Worm (Caenorhabditis elegans) whole organism, L2 larva: Measurements from ENCODE around the gene cex-2.

Source experiments
- aly-2 ChIP-seq: fragments of 150-350 bp; optimal IDR thresholded peaks from 2 replicates; lab custom pipeline; 2014; ENCODE audit warnings: missing biosample characterization, missing genetic modification characterization
- ceh-16 ChIP-seq: fragments of 150-350 bp; optimal IDR thresholded peaks from 2 replicates; lab custom pipeline; 2014; ENCODE audit warnings: missing biosample characterization, missing genetic modification characterization
- egl-27 ChIP-seq: sonication (generic microtip); optimal IDR thresholded peaks from 3 replicates; lab custom pipeline; 2017; ENCODE audit warnings: missing biosample characterization, missing genetic modification reagents, missing genetic modification characterization
- elt-3 ChIP-seq: sonication (generic microtip); optimal IDR thresholded peaks from 2 replicates; lab custom pipeline; 2017; ENCODE audit warnings: missing biosample characterization, missing genetic modification characterization
- lin-13 ChIP-seq: fragments of 150-350 bp; optimal IDR thresholded peaks from 2 replicates; lab custom pipeline; 2014; ENCODE audit warnings: missing biosample characterization, missing genetic modification reagents, missing genetic modification characterization
- mab-5 ChIP-seq: fragments of 150-350 bp; optimal IDR thresholded peaks from 2 replicates; lab custom pipeline; 2014; ENCODE audit warnings: missing biosample characterization, missing genetic modification characterization
- nhr-11 ChIP-seq: fragments of 150-350 bp; optimal IDR thresholded peaks from 2 replicates; lab custom pipeline; 2014; ENCODE audit warnings: missing biosample characterization, missing genetic modification characterization
- nhr-23 ChIP-seq: fragments of 150-350 bp; optimal IDR thresholded peaks from 2 replicates; lab custom pipeline; 2014; ENCODE audit warnings: missing biosample characterization, missing genetic modification reagents, missing genetic modification characterization
- snpc-4 ChIP-seq: fragments of 150-350 bp; optimal IDR thresholded peaks from 2 replicates; lab custom pipeline; 2014; ENCODE audit warnings: missing biosample characterization, missing genetic modification characterization
- unc-39 ChIP-seq: fragments of 150-350 bp; optimal IDR thresholded peaks from 2 replicates; lab custom pipeline; 2014; ENCODE audit warnings: missing biosample characterization, missing genetic modification characterization
- unc-62 ChIP-seq: fragments of 150-350 bp; optimal IDR thresholded peaks from 2 replicates; lab custom pipeline; 2014; ENCODE audit warnings: missing biosample characterization, missing genetic modification reagents, missing genetic modification characterization
- zag-1 ChIP-seq: fragments of 150-350 bp; optimal IDR thresholded peaks from 2 replicates; lab custom pipeline; 2014; ENCODE audit warnings: missing biosample characterization, missing genetic modification characterization
- ztf-11 ChIP-seq: sonication (generic microtip); optimal IDR thresholded peaks from 2 replicates; lab custom pipeline; 2017; ENCODE audit warnings: missing biosample characterization, missing genetic modification characterization
- ztf-4 ChIP-seq: fragments of 150-350 bp; optimal IDR thresholded peaks from 2 replicates; lab custom pipeline; 2014; ENCODE audit warnings: missing biosample characterization, missing genetic modification characterization

DNA sequence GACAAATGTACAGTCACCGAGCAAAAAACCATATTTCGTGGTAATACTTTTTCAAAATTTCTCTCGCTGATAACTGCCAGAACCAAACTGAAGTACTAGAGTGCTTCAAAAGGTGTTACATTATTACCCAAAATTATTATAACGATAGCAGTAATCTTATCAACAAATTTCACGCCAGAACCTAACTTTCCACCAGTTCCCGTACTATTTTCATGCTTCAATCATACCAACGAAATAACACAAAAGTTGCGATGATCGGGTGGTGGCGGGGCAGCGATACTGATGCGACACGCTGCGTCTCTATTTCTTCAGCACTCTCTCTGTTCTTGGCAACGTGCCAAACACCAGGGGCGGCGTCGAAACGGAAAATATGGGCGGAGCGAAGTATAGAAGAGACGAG is 26.3 kb downstream of the cex-2 start:
- TF ChIP-seq mab-5 (tag; lab: Kevin White, UChicago) = no peak
- no peak for TF ChIP-seq ztf-11
- no peak for TF ChIP-seq nhr-11 (tag; lab: Kevin White, UChicago)
- TF ChIP-seq snpc-4 (tag; lab: Kevin White, UChicago) = no peak
- TF ChIP-seq ztf-4 (tag; lab: Kevin White, UChicago) = no peak
- TF ChIP-seq lin-13 (GFP tag; lab: Kevin White, UChicago) = no peak
- no peak for TF ChIP-seq unc-39 (tag; lab: Kevin White, UChicago)
- TF ChIP-seq aly-2 (tag; lab: Kevin White, UChicago) = no peak
- TF ChIP-seq unc-62 (GFP tag; lab: Kevin White, UChicago) = no peak
- no peak for TF ChIP-seq elt-3 (tag; lab: Kevin White, UChicago)
- TF ChIP-seq zag-1 (tag; lab: Kevin White, UChicago) = no peak
- TF ChIP-seq nhr-23 (tag; lab: Kevin White, UChicago) = no peak
- TF ChIP-seq egl-27 (tag; lab: Kevin White, UChicago) = no peak
- TF ChIP-seq ceh-16 (tag; lab: Kevin White, UChicago) = no peak
